Worm (Caenorhabditis elegans) whole organism, mixed stage, embryonic: Measurements from ENCODE around the gene T06A1.1.

ENCODE experiments used
- ceh-39 ChIP-seq: fragments of 150-350 bp; optimal IDR thresholded peaks from 2 replicates; lab custom pipeline; 2014; ENCODE audit warnings: missing biosample characterization, missing genetic modification characterization
- ceh-83 ChIP-seq: fragments of 200-800 bp; sonication (Bioruptor generic); optimal IDR thresholded peaks from 2 replicates; lab custom pipeline; 2018; ENCODE audit warnings: mild to moderate bottlenecking, missing genetic modification characterization, missing compliant biosample characterization
- elt-3 ChIP-seq: fragments of 150-350 bp; optimal IDR thresholded peaks from 2 replicates; lab custom pipeline; 2014; ENCODE audit warnings: missing biosample characterization, missing genetic modification characterization
- mep-1 ChIP-seq: fragments of 150-350 bp; optimal IDR thresholded peaks from 2 replicates; lab custom pipeline; 2017; ENCODE audit warnings: missing biosample characterization, missing genetic modification reagents, missing genetic modification characterization, inconsistent platforms
- nhr-12 ChIP-seq: fragments of 150-350 bp; optimal IDR thresholded peaks from 2 replicates; lab custom pipeline; 2014; ENCODE audit warnings: missing biosample characterization, missing genetic modification characterization
- nhr-28 ChIP-seq: fragments of 150-350 bp; optimal IDR thresholded peaks from 2 replicates; lab custom pipeline; 2014; ENCODE audit warnings: missing biosample characterization, missing genetic modification characterization
- nhr-76 ChIP-seq: sonication (generic microtip); optimal IDR thresholded peaks from 2 replicates; lab custom pipeline; 2017; ENCODE audit warnings: missing biosample characterization, missing genetic modification characterization
- snpc-4 ChIP-seq: fragments of 150-350 bp; optimal IDR thresholded peaks from 2 replicates; lab custom pipeline; 2014; ENCODE audit warnings: missing biosample characterization, missing genetic modification characterization
- sptf-1 ChIP-seq: sonication (generic microtip); optimal IDR thresholded peaks from 2 replicates; lab custom pipeline; 2017; ENCODE audit warnings: mild to moderate bottlenecking, missing genetic modification characterization, moderate library complexity, missing compliant biosample characterization
- unc-39 ChIP-seq: fragments of 150-350 bp; optimal IDR thresholded peaks from 2 replicates; lab custom pipeline; 2014; ENCODE audit warnings: missing biosample characterization, missing genetic modification characterization
- ztf-11 ChIP-seq: fragments of 150-350 bp; optimal IDR thresholded peaks from 2 replicates; lab custom pipeline; 2014; ENCODE audit warnings: missing biosample characterization, missing genetic modification characterization

ce11 chrV:1957110-1957509, 31.7 kb upstream of the T06A1.1 start, which contains the start of gene fipr-25:
- TF ChIP-seq elt-3 (tag; lab: Kevin White, UChicago), result no peak
- no peak for TF ChIP-seq snpc-4 (tag; lab: Kevin White, UChicago)
- TF ChIP-seq nhr-12 (tag; lab: Kevin White, UChicago), result no peak
- no peak for TF ChIP-seq unc-39 (tag; lab: Kevin White, UChicago)
- no peak for TF ChIP-seq nhr-28 (tag; lab: Kevin White, UChicago)
- no peak for TF ChIP-seq ceh-39 (tag; lab: Kevin White, UChicago)
- no peak for TF ChIP-seq ceh-83 (GFP tag; lab: Kevin White, UChicago)
- no peak for TF ChIP-seq nhr-76 (tag; lab: Kevin White, UChicago)
- no peak for TF ChIP-seq sptf-1
- no peak for TF ChIP-seq mep-1 (tag; lab: Kevin White, UChicago)
- TF ChIP-seq ztf-11 (tag; lab: Kevin White, UChicago), result no peak
